Fruit fly (Drosophila melanogaster): ENCODE measurements around the gene pasha.

Gene pasha

dm6 chr3R:31627186-31627585, 9.4 kb downstream of the pasha start (continued):
- TF ChIP-seq esn (GFP tag; optimal IDR thresholded peaks at IDR 0.05) (no peak), fkh (GFP tag; optimal IDR thresholded peaks at IDR 0.05) (no peak), Sox102F (GFP tag; optimal IDR thresholded peaks at IDR 0.05) (no peak), Smox (GFP tag; optimal IDR thresholded peaks at IDR 0.05) (no peak), CG6276 (GFP tag; optimal IDR thresholded peaks at IDR 0.05) (peak; percentile 6), spab (GFP tag; optimal IDR thresholded peaks at IDR 0.05) (no peak), Blimp-1 (GFP tag; optimal IDR thresholded peaks at IDR 0.05) (no peak)

DNA sequence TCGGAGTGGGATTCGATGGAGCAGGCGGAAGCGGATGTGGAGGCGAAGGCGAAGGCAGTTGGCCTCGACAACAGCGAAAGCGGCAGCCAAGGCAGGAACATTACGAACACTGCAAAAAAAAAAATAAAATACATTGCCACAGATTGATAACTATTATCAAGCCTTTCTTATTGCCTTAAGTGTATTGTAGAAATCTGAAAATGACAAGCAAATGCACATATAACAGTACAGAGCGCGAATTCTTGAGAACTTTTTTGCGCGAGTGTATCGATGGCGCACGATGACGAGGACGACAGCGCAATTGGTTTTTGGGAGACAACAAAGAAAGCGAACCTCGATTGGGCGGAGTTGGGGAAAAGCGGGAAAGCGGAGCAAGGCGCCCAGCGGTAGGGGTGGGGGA, 12.6 kb downstream of the pasha start:
- TF ChIP-seq CG1621 (tag; optimal IDR thresholded peaks at IDR 0.05): no peak
- TF ChIP-seq svp (GFP tag): peak; percentile 39
- TF ChIP-seq Eip78C (GFP tag): peak; percentile 35
- peak; percentile 5 for TF ChIP-seq CG3919 (GFP tag; optimal IDR thresholded peaks at IDR 0.05)

DNA sequence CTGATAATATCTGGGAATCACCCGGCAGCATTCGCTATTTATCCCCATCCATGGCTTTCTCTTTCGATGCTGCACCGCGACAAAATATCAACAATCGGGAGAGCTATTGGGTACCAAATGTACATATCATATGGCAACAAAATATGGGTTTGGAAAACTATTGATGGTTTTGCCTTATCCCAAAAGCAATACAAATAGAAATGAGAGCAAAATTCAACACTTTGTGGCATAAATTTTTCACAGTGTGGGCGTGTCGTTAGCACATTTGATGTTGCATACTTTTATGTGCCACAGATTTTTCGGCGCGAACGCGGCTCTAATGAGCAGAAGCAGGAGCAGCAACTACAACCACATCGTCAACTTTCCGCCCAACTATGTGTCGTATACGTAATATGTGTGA, 14.5 kb downstream of the pasha start:
- TF ChIP-seq fd59A (GFP tag; optimal IDR thresholded peaks at IDR 0.05) (no peak), CG15336 (GFP tag; IDR thresholded peaks at IDR 0.05) (0 out of 2 replicates have a peak, but pooled peaks have one; percentile 18), Hr4 (GFP tag; optimal IDR thresholded peaks at IDR 0.05) (peak; percentile 41), CG3919 (GFP tag; optimal IDR thresholded peaks at IDR 0.05) (no peak), Eip78C (GFP tag) (peak; percentile 42), CG32006 (GFP tag; optimal IDR thresholded peaks at IDR 0.05) (peak; percentile 30)

DNA sequence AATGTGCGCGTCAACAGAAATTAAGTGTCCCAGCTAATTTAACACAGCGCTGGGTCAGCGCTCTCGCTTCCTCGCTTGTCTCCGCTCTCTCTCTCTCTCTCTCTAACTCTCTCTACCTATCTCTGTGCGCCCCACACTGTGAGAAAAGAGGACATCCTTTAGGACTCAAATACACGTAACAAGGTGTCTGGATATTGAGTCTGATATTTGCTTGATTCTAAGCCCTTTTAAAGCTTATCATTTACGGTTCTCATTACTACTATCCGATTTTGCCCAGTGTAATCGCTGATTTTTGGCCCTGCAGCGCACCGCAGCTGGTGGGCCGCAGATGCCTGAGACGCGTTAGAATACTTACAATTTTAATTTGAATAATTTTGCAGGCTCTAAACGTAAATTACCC, 18.7 kb downstream of the pasha start:
- TF ChIP-seq Eip75B (GFP tag; optimal IDR thresholded peaks at IDR 0.05) (no peak), CG34406 (GFP tag; optimal IDR thresholded peaks at IDR 0.05) (no peak), cyc (GFP tag; optimal IDR thresholded peaks at IDR 0.05) (no peak), Sox14 (GFP tag; optimal IDR thresholded peaks at IDR 0.05) (peak; percentile 1), CG8119 (GFP tag; IDR thresholded peaks at IDR 0.05) (no peak), Hr38 (GFP tag; optimal IDR thresholded peaks at IDR 0.05) (no peak), Eip78C (GFP tag) (peak; percentile 36), CG6792 (GFP tag; optimal IDR thresholded peaks at IDR 0.05) (no peak), CG3032 (tag; optimal IDR thresholded peaks at IDR 0.05) (no peak), CG6163 (GFP tag; IDR thresholded peaks at IDR 0.05) (no peak), lz (GFP tag; optimal IDR thresholded peaks at IDR 0.05) (no peak), CG10669 (GFP tag; optimal IDR thresholded peaks at IDR 0.05) (peak; percentile 3), Hr39 (GFP tag; optimal IDR thresholded peaks at IDR 0.05) (peak; percentile 12), Smox (GFP tag; optimal IDR thresholded peaks at IDR 0.05) (peak; percentile 2), CG32006 (GFP tag; optimal IDR thresholded peaks at IDR 0.05) (peak; percentile 10), fkh (GFP tag; optimal IDR thresholded peaks at IDR 0.05) (no peak), pdm3 (GFP tag; optimal IDR thresholded peaks at IDR 0.05) (peak; percentile 3), achi (GFP tag; optimal IDR thresholded peaks at IDR 0.05) (no peak), Sox15 (GFP tag; optimal IDR thresholded peaks at IDR 0.05) (no peak), CG31627 (GFP tag; optimal IDR thresholded peaks at IDR 0.05) (no peak), vri (GFP tag; optimal IDR thresholded peaks at IDR 0.05) (no peak), Hr4 (GFP tag; optimal IDR thresholded peaks at IDR 0.05) (peak; percentile 1), Ets21C (GFP tag; optimal IDR thresholded peaks at IDR 0.05) (no peak), Ets96B (tag; optimal IDR thresholded peaks at IDR 0.05) (no peak), CG15336 (GFP tag; IDR thresholded peaks at IDR 0.05) (peak; percentile 35; the same call in 1 of the 2 replicates), CG11762 (GFP tag; optimal IDR thresholded peaks at IDR 0.05; ENCODE audit: insufficient read depth) (no peak), CG8632 (GFP tag; optimal IDR thresholded peaks at IDR 0.05) (no peak), Lpt (GFP tag; optimal IDR thresholded peaks at IDR 0.05) (no peak), CG3919 (GFP tag; optimal IDR thresholded peaks at IDR 0.05) (peak; percentile 13), acj6 (GFP tag; optimal IDR thresholded peaks at IDR 0.05) (no peak), CG11294 (GFP tag; IDR thresholded peaks at IDR 0.05) (no peak), OdsH (GFP tag; optimal IDR thresholded peaks at IDR 0.05) (peak; percentile 26), CG16779 (tag; optimal IDR thresholded peaks at IDR 0.05) (no peak)

Measured in whole organism, prepupa.